Worm (Caenorhabditis elegans) whole organism, L1 larva: ENCODE data around the gene neg-1.

Source experiments
- fkh-10 ChIP-seq: sonication (generic microtip); optimal IDR thresholded peaks from 2 replicates; lab custom pipeline; 2017; ENCODE audit warnings: missing biosample characterization, missing genetic modification reagents, missing genetic modification characterization
- nhr-11 ChIP-seq: fragments of 150-350 bp; optimal IDR thresholded peaks from 2 replicates; lab custom pipeline; 2014; ENCODE audit warnings: missing biosample characterization, missing genetic modification characterization
- nhr-76 ChIP-seq: sonication (generic microtip); optimal IDR thresholded peaks from 2 replicates; lab custom pipeline; 2017; ENCODE audit warnings: missing biosample characterization, missing genetic modification characterization

DNA sequence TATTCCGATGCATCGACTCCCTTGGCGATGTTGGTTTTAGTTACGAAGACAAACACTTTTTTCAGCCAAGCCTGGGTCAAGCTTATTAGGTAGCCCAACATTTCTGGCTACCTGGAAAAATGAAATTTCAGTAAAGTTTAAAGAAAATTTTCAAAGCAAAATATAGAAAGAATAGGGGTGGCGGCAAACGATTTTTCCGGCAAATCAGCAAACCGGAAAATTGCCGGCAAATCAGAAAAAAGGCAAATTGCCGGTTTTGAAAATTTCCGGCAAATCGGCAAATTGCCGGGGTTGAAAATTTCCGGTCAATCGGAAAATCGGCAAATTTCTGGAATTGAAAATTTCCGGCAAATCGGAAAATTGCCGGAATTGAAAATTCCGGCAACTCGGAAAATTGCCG, 2.9 kb upstream of the neg-1 start, which contains the start of gene F32D1.8:
- TF ChIP-seq nhr-76 (tag; lab: Kevin White, UChicago) = no peak
- TF ChIP-seq fkh-10 (GFP tag; lab: Kevin White, UChicago) = no peak
- no peak for TF ChIP-seq nhr-11
